Worm (Caenorhabditis elegans) whole organism, L1 larva: ENCODE measurements around the gene fbxa-13.

Experiments
- C04F5.9 ChIP-seq: sonication (generic microtip); optimal IDR thresholded peaks from 2 replicates; lab custom pipeline; 2016; ENCODE audit warnings: missing genetic modification characterization, missing compliant biosample characterization
- C16A3.4 ChIP-seq: fragments of 150-350 bp; optimal IDR thresholded peaks from 2 replicates; lab custom pipeline; 2014; ENCODE audit warnings: missing biosample characterization, missing genetic modification characterization
- C34B4.2 ChIP-seq: sonication (generic microtip); optimal IDR thresholded peaks from 2 replicates; lab custom pipeline; 2017; ENCODE audit warnings: mild to moderate bottlenecking, missing genetic modification characterization, missing compliant biosample characterization
- alr-1 ChIP-seq: fragments of 200-800 bp; sonication (Bioruptor generic); optimal IDR thresholded peaks from 2 replicates; lab custom pipeline; 2018; ENCODE audit warnings: borderline replicate concordance, mild to moderate bottlenecking, missing genetic modification characterization, missing compliant biosample characterization
- blmp-1 ChIP-seq: fragments of 150-350 bp; optimal IDR thresholded peaks from 2 replicates; lab custom pipeline; 2014; ENCODE audit warnings: missing biosample characterization, missing genetic modification characterization
- ceh-8 ChIP-seq: fragments of 200-800 bp; sonication (Bioruptor generic); optimal IDR thresholded peaks from 2 replicates; lab custom pipeline; 2018; ENCODE audit warnings: mild to moderate bottlenecking, missing genetic modification characterization, moderate library complexity, missing compliant biosample characterization
- ceh-82 ChIP-seq, 3 experiments: fragments of 150-350 bp in 1 of 3; sonication (generic microtip) in 2 of 3; optimal IDR thresholded peaks; 2 replicates each; lab custom pipeline; 2014 to 2017; ENCODE audit warnings: missing biosample characterization in 3 of 3, missing genetic modification characterization in 3 of 3
- ces-1 ChIP-seq: fragments of 150-350 bp; optimal IDR thresholded peaks from 2 replicates; lab custom pipeline; 2014; ENCODE audit warnings: missing biosample characterization, missing genetic modification reagents, missing genetic modification characterization
- dpl-1 ChIP-seq, 3 experiments: fragments of 150-350 bp in 2 of 3; sonication (generic microtip) in 1 of 3; optimal IDR thresholded peaks; 2 replicates each; lab custom pipeline; 2014 to 2017; ENCODE audit warnings: missing biosample characterization in 3 of 3, missing genetic modification characterization in 3 of 3, missing genetic modification reagents in 3 of 3
- efl-3 ChIP-seq: fragments of 200-800 bp; sonication (Bioruptor generic); optimal IDR thresholded peaks from 2 replicates; lab custom pipeline; 2018; ENCODE audit warnings: mild to moderate bottlenecking, missing genetic modification characterization, missing compliant biosample characterization
- egl-13 ChIP-seq: sonication (generic microtip); optimal IDR thresholded peaks from 2 replicates; lab custom pipeline; 2016; ENCODE audit warnings: missing genotype, missing genetic modification reagents, missing genetic modification characterization, missing compliant biosample characterization
- egl-27 ChIP-seq, 2 experiments: fragments of 150-350 bp in 1 of 2; sonication (generic microtip); optimal IDR thresholded peaks; 3 replicates each; lab custom pipeline; 2017 to 2018; ENCODE audit warnings: missing biosample characterization in 2 of 2, missing genetic modification characterization in 2 of 2, missing genetic modification reagents in 2 of 2
- elt-2 ChIP-seq: sonication (generic microtip); optimal IDR thresholded peaks from 2 replicates; lab custom pipeline; 2016; ENCODE audit warnings: missing genetic modification characterization, mild to moderate bottlenecking, inconsistent platforms, missing compliant biosample characterization, missing genetic modification reagents
- elt-3 ChIP-seq, 6 experiments: fragments of 150-350 bp in 1 of 6; sonication (generic microtip); optimal IDR thresholded peaks; 2 replicates each; lab custom pipeline; 2017 to 2018; ENCODE audit warnings: missing biosample characterization in 6 of 6, missing genetic modification characterization in 6 of 6, inconsistent platforms in 1 of 6
- ets-5 ChIP-seq: fragments of 200-800 bp; sonication (Bioruptor generic); IDR thresholded peaks from 2 replicates; pipeline ENCODE4 v1.3.6; 2022; ENCODE audit warnings: missing genetic modification characterization, missing compliant biosample characterization
- fkh-10 ChIP-seq: sonication (generic microtip); optimal IDR thresholded peaks from 2 replicates; lab custom pipeline; 2017; ENCODE audit warnings: missing biosample characterization, missing genetic modification reagents, missing genetic modification characterization
- fkh-4 ChIP-seq: sonication (generic microtip); optimal IDR thresholded peaks from 2 replicates; lab custom pipeline; 2016; ENCODE audit warnings: missing compliant biosample characterization, missing genetic modification characterization, borderline replicate concordance
- fkh-8 ChIP-seq: sonication (generic microtip); optimal IDR thresholded peaks from 2 replicates; lab custom pipeline; 2016; ENCODE audit warnings: mild to moderate bottlenecking, missing genetic modification characterization, missing compliant biosample characterization
- fos-1 ChIP-seq: fragments of 150-350 bp; optimal IDR thresholded peaks from 2 replicates; lab custom pipeline; 2014; ENCODE audit warnings: missing biosample characterization, missing genetic modification characterization
- hlh-4 ChIP-seq: sonication (generic microtip); optimal IDR thresholded peaks from 2 replicates; lab custom pipeline; 2016; ENCODE audit warnings: mild to moderate bottlenecking, missing genetic modification characterization, missing compliant biosample characterization
- irx-1 ChIP-seq: sonication (generic microtip); optimal IDR thresholded peaks from 2 replicates; lab custom pipeline; 2016; ENCODE audit warnings: missing genetic modification characterization, missing compliant biosample characterization
- isw-1 ChIP-seq: fragments of 200-800 bp; sonication (Bioruptor generic); IDR thresholded peaks from 2 replicates; pipeline ENCODE4 v1.3.6; 2022; ENCODE audit warnings: missing genetic modification characterization, missing compliant biosample characterization
- lin-13 ChIP-seq: fragments of 150-350 bp; optimal IDR thresholded peaks from 2 replicates; lab custom pipeline; 2014; ENCODE audit warnings: missing biosample characterization, missing genetic modification reagents, missing genetic modification characterization
- lin-15B ChIP-seq: fragments of 150-350 bp; sonication (generic microtip); optimal IDR thresholded peaks from 3 replicates; lab custom pipeline; 2014; ENCODE audit warnings: missing biosample characterization, missing genetic modification characterization
- lin-35 ChIP-seq, 2 experiments: fragments of 150-350 bp; optimal IDR thresholded peaks; 2 replicates each; lab custom pipeline; 2014; ENCODE audit warnings: missing biosample characterization in 2 of 2, missing genetic modification characterization in 2 of 2, missing genetic modification reagents in 2 of 2
- lir-3 ChIP-seq: sonication (generic microtip); optimal IDR thresholded peaks from 2 replicates; lab custom pipeline; 2016; ENCODE audit warnings: mild to moderate bottlenecking, missing genetic modification characterization, moderate library complexity, missing compliant biosample characterization; ENCODE audit not compliant: poor library complexity
- lsy-2 ChIP-seq, 2 experiments: fragments of 150-350 bp; optimal IDR thresholded peaks; 2 replicates each; lab custom pipeline; 2014; ENCODE audit warnings: missing biosample characterization in 2 of 2, missing genetic modification characterization in 2 of 2
- mab-9 ChIP-seq: fragments of 200-800 bp; sonication (Bioruptor generic); IDR thresholded peaks from 2 replicates; pipeline ENCODE4 v1.3.6; 2022; ENCODE audit warnings: missing genetic modification reagents, missing genetic modification characterization, missing compliant biosample characterization
- mep-1 ChIP-seq: fragments of 150-350 bp; optimal IDR thresholded peaks from 2 replicates; lab custom pipeline; 2014; ENCODE audit warnings: missing biosample characterization, missing genetic modification characterization
- nhr-11 ChIP-seq: fragments of 150-350 bp; optimal IDR thresholded peaks from 2 replicates; lab custom pipeline; 2014; ENCODE audit warnings: missing biosample characterization, missing genetic modification characterization
- nhr-12 ChIP-seq: sonication (generic microtip); optimal IDR thresholded peaks from 2 replicates; lab custom pipeline; 2017; ENCODE audit warnings: missing biosample characterization, missing genetic modification characterization
- nhr-20 ChIP-seq: sonication (generic microtip); optimal IDR thresholded peaks from 2 replicates; lab custom pipeline; 2016; ENCODE audit warnings: mild to moderate bottlenecking, missing genetic modification characterization, missing compliant biosample characterization
- nhr-71 ChIP-seq: sonication (generic microtip); optimal IDR thresholded peaks from 2 replicates; lab custom pipeline; 2016; ENCODE audit warnings: mild to moderate bottlenecking, missing genetic modification characterization, moderate library complexity, missing compliant biosample characterization
- nhr-77 ChIP-seq: fragments of 150-350 bp; optimal IDR thresholded peaks from 2 replicates; lab custom pipeline; 2014; ENCODE audit warnings: missing biosample characterization, missing genetic modification characterization
- nhr-85 ChIP-seq: sonication (generic microtip); peaks from one replicate; lab custom pipeline; 2016; ENCODE audit warnings: missing genetic modification characterization, inconsistent platforms, missing compliant biosample characterization
- nhr-90 ChIP-seq: sonication (generic microtip); optimal IDR thresholded peaks from 2 replicates; lab custom pipeline; 2016; ENCODE audit warnings: mild to moderate bottlenecking, missing genetic modification characterization, missing compliant biosample characterization; ENCODE audit not compliant: poor library complexity
- pqm-1 ChIP-seq: sonication (generic microtip); optimal IDR thresholded peaks from 3 replicates; lab custom pipeline; 2017; ENCODE audit warnings: missing biosample characterization, missing genetic modification characterization
- rnt-1 ChIP-seq: sonication (generic microtip); optimal IDR thresholded peaks from 2 replicates; lab custom pipeline; 2016; ENCODE audit warnings: mild to moderate bottlenecking, missing genetic modification characterization, moderate library complexity, missing compliant biosample characterization
- skn-1 ChIP-seq: fragments of 150-350 bp; optimal IDR thresholded peaks from 2 replicates; lab custom pipeline; 2014; ENCODE audit warnings: missing biosample characterization, missing genetic modification characterization
- snpc-4 ChIP-seq: fragments of 150-350 bp; optimal IDR thresholded peaks from 2 replicates; lab custom pipeline; 2014; ENCODE audit warnings: missing biosample characterization, missing genetic modification characterization
- snu-23 ChIP-seq: sonication (generic microtip); optimal IDR thresholded peaks from 2 replicates; lab custom pipeline; 2016; ENCODE audit warnings: missing genetic modification characterization, missing compliant biosample characterization
- sptf-1 ChIP-seq: fragments of 150-350 bp; optimal IDR thresholded peaks from 2 replicates; lab custom pipeline; 2014; ENCODE audit warnings: missing biosample characterization, missing genetic modification characterization
- sup-37 ChIP-seq: fragments of 200-800 bp; sonication (Bioruptor generic); optimal IDR thresholded peaks from 2 replicates; lab custom pipeline; 2018; ENCODE audit warnings: mild to moderate bottlenecking, missing genetic modification characterization, missing compliant biosample characterization
- swsn-7 ChIP-seq: sonication (generic microtip); optimal IDR thresholded peaks from 2 replicates; lab custom pipeline; 2016; ENCODE audit warnings: missing genetic modification characterization, missing compliant biosample characterization
- tbx-2 ChIP-seq: sonication (generic microtip); optimal IDR thresholded peaks from 2 replicates; lab custom pipeline; 2016; ENCODE audit warnings: missing genetic modification characterization, missing compliant biosample characterization
- tlp-1 ChIP-seq: fragments of 150-350 bp; optimal IDR thresholded peaks from 2 replicates; lab custom pipeline; 2014; ENCODE audit warnings: missing biosample characterization, missing genetic modification characterization
- unc-30 ChIP-seq: sonication (generic microtip); optimal IDR thresholded peaks from 2 replicates; lab custom pipeline; 2017; ENCODE audit warnings: missing biosample characterization, missing genetic modification characterization
- unc-62 ChIP-seq: fragments of 150-350 bp; optimal IDR thresholded peaks from 2 replicates; lab custom pipeline; 2014; ENCODE audit warnings: missing biosample characterization, missing genetic modification reagents, missing genetic modification characterization
- unc-86 ChIP-seq: sonication (generic microtip); optimal IDR thresholded peaks from 2 replicates; lab custom pipeline; 2016; ENCODE audit warnings: missing genetic modification characterization, missing compliant biosample characterization
- unc-98 ChIP-seq: fragments of 200-800 bp; sonication (Bioruptor generic); IDR thresholded peaks from 2 replicates; pipeline ENCODE4 v1.3.6; 2022; ENCODE audit warnings: missing genetic modification characterization, missing compliant biosample characterization
- vab-15 ChIP-seq: sonication (generic microtip); optimal IDR thresholded peaks from 2 replicates; lab custom pipeline; 2017; ENCODE audit warnings: missing genotype, mild to moderate bottlenecking, missing genetic modification characterization, missing compliant biosample characterization
- xbp-1 ChIP-seq: sonication (generic microtip); optimal IDR thresholded peaks from 2 replicates; lab custom pipeline; 2016; ENCODE audit warnings: missing genetic modification characterization, missing compliant biosample characterization
- zag-1 ChIP-seq: fragments of 150-350 bp; optimal IDR thresholded peaks from 2 replicates; lab custom pipeline; 2014; ENCODE audit warnings: missing biosample characterization, missing genetic modification characterization
- ztf-4 ChIP-seq: fragments of 150-350 bp; optimal IDR thresholded peaks from 2 replicates; lab custom pipeline; 2014; ENCODE audit warnings: missing biosample characterization, missing genetic modification characterization

The fbxa-13 gene

ce11 chrIII:1682262-1682661, 23.4 kb downstream of the fbxa-13 start:
- TF ChIP-seq C34B4.2 (tag; lab: Kevin White, UChicago) (no peak), blmp-1 (tag; lab: Kevin White, UChicago) (peak; percentile 4), ets-5 (GFP tag; lab: Robert Waterston, UW) (no peak), skn-1 (tag; lab: Kevin White, UChicago) (peak; percentile 26), dpl-1 (GFP tag; optimal IDR thresholded peaks at IDR 0.05; lab: Kevin White, UChicago) (peak; percentile 7 to 23 (median 22)), nhr-77 (peak; percentile 24), swsn-7 (peak; percentile 28), isw-1 (GFP tag; lab: Robert Waterston, UW) (no peak), elt-3 (tag; optimal IDR thresholded peaks at IDR 0.05; lab: Kevin White, UChicago) (peak in 2 of 6 experiments; percentile 63 to 79), mab-9 (GFP tag; lab: Robert Waterston, UW) (0 out of 2 replicates have a peak, but pooled peaks have one; percentile 16), vab-15 (tag; lab: Kevin White, UChicago) (no peak), tlp-1 (tag; lab: Kevin White, UChicago) (no peak), ztf-4 (tag; lab: Kevin White, UChicago) (peak; percentile 19), alr-1 (tag; lab: Kevin White, UChicago) (no peak), ceh-8 (GFP tag; lab: Kevin White, UChicago) (no peak), lir-3 (peak; percentile 20), lin-13 (GFP tag; lab: Kevin White, UChicago) (peak; percentile 49), nhr-12 (tag; lab: Kevin White, UChicago) (no peak), fos-1 (tag; lab: Kevin White, UChicago) (no peak), lsy-2 (tag; optimal IDR thresholded peaks at IDR 0.05; lab: Kevin White, UChicago) (peak in 1 of 2 experiments; percentile 41), ceh-82 (tag; optimal IDR thresholded peaks at IDR 0.05; lab: Kevin White, UChicago) (no peak), nhr-20 (tag; lab: Kevin White, UChicago) (peak; percentile 72), fkh-8 (peak; percentile 60), lin-35 (GFP tag; optimal IDR thresholded peaks at IDR 0.05; lab: Kevin White, UChicago) (peak in 1 of 2 experiments; percentile 44), pqm-1 (tag; lab: Kevin White, UChicago) (no peak), irx-1 (tag; lab: Kevin White, UChicago) (no peak), C16A3.4 (tag; lab: Kevin White, UChicago) (no peak), tbx-2 (peak; percentile 45), nhr-90 (tag; lab: Kevin White, UChicago) (peak; percentile 54), xbp-1 (tag; lab: Kevin White, UChicago) (no peak), egl-13 (tag; lab: Kevin White, UChicago) (no peak), mep-1 (no peak), unc-30 (tag; lab: Kevin White, UChicago) (no peak), snpc-4 (tag; lab: Kevin White, UChicago) (no peak), sup-37 (no peak), unc-62 (GFP tag; lab: Kevin White, UChicago) (no peak), hlh-4 (tag; lab: Kevin White, UChicago) (no peak), fkh-4 (tag; lab: Kevin White, UChicago) (no peak), efl-3 (no peak), rnt-1 (tag; lab: Kevin White, UChicago) (peak; percentile 80), egl-27 (tag; optimal IDR thresholded peaks at IDR 0.05; lab: Kevin White, UChicago) (no peak), zag-1 (tag; lab: Kevin White, UChicago) (no peak), nhr-85 (tag; lab: Kevin White, UChicago) (peak; percentile 64), sptf-1 (tag; lab: Kevin White, UChicago) (no peak), C04F5.9 (tag; lab: Kevin White, UChicago) (no peak), nhr-71 (tag; lab: Kevin White, UChicago) (peak; percentile 85), ces-1 (no peak), snu-23 (no peak), unc-98 (GFP tag; lab: Robert Waterston, UW) (no peak), unc-86 (tag; lab: Kevin White, UChicago) (no peak), fkh-10 (GFP tag; lab: Kevin White, UChicago) (no peak), nhr-11 (tag; lab: Kevin White, UChicago) (no peak), elt-2 (peak; percentile 61), lin-15B (tag; lab: Kevin White, UChicago) (no peak)
